Worm (Caenorhabditis elegans) whole organism, late embryonic: ENCODE measurements around the gene txbp-3.

Experiments
- C08G9.2 ChIP-seq: sonication (generic microtip); optimal IDR thresholded peaks from 2 replicates; lab custom pipeline; 2016; ENCODE audit warnings: mild to moderate bottlenecking, missing genetic modification characterization, moderate library complexity, missing compliant biosample characterization
- C38D4.7 ChIP-seq: fragments of 200-800 bp; sonication (Bioruptor generic); optimal IDR thresholded peaks from 2 replicates; lab custom pipeline; 2018; ENCODE audit warnings: mild to moderate bottlenecking, missing genetic modification characterization, moderate library complexity, missing compliant biosample characterization
- T23F11.4 ChIP-seq: fragments of 200-800 bp; sonication (Bioruptor generic); optimal IDR thresholded peaks from 2 replicates; lab custom pipeline; 2018; ENCODE audit warnings: mild to moderate bottlenecking, missing genetic modification characterization, missing compliant biosample characterization
- ahr-1 ChIP-seq: sonication (generic microtip); optimal IDR thresholded peaks from 2 replicates; lab custom pipeline; 2016; ENCODE audit warnings: missing genetic modification characterization, missing compliant biosample characterization
- ama-1 ChIP-seq: fragments of 150-350 bp; optimal IDR thresholded peaks from 2 replicates; lab custom pipeline; 2014
- ceh-18 ChIP-seq: sonication (generic microtip); optimal IDR thresholded peaks from 2 replicates; lab custom pipeline; 2016; ENCODE audit warnings: missing genetic modification characterization, missing compliant biosample characterization
- ceh-2 ChIP-seq: sonication (generic microtip); optimal IDR thresholded peaks from 2 replicates; lab custom pipeline; 2016; ENCODE audit warnings: missing genotype, missing genetic modification characterization, missing compliant biosample characterization
- ceh-22 ChIP-seq: sonication (generic microtip); optimal IDR thresholded peaks from 2 replicates; lab custom pipeline; 2017; ENCODE audit warnings: missing biosample characterization, missing genetic modification characterization
- ceh-24 ChIP-seq: sonication (generic microtip); optimal IDR thresholded peaks from 2 replicates; lab custom pipeline; 2016; ENCODE audit warnings: mild to moderate bottlenecking, missing genetic modification characterization, missing compliant biosample characterization
- ceh-9 ChIP-seq: sonication (generic microtip); optimal IDR thresholded peaks from 2 replicates; lab custom pipeline; 2016; ENCODE audit warnings: mild to moderate bottlenecking, missing genetic modification characterization, inconsistent platforms, missing compliant biosample characterization
- che-1 ChIP-seq: sonication (generic microtip); optimal IDR thresholded peaks from 2 replicates; lab custom pipeline; 2016; ENCODE audit warnings: mild to moderate bottlenecking, missing genetic modification characterization, missing compliant biosample characterization
- dmd-4 ChIP-seq: sonication (generic microtip); optimal IDR thresholded peaks from 2 replicates; lab custom pipeline; 2016; ENCODE audit warnings: borderline replicate concordance, missing genetic modification characterization, missing compliant biosample characterization
- dve-1 ChIP-seq: sonication (generic microtip); optimal IDR thresholded peaks from 2 replicates; lab custom pipeline; 2017; ENCODE audit warnings: antibody characterized with exemption, mild to moderate bottlenecking, missing genetic modification characterization, missing compliant biosample characterization
- elt-2 ChIP-seq: sonication (generic microtip); optimal IDR thresholded peaks from 2 replicates; lab custom pipeline; 2016; ENCODE audit warnings: missing genetic modification reagents, missing genetic modification characterization, missing compliant biosample characterization
- elt-4 ChIP-seq: sonication (generic microtip); optimal IDR thresholded peaks from 2 replicates; lab custom pipeline; 2016; ENCODE audit warnings: missing genetic modification characterization, missing compliant biosample characterization
- eyg-1 ChIP-seq: sonication (generic microtip); optimal IDR thresholded peaks from 2 replicates; lab custom pipeline; 2016; ENCODE audit warnings: missing genotype, missing genetic modification characterization, missing compliant biosample characterization
- fax-1 ChIP-seq: sonication (generic microtip); optimal IDR thresholded peaks from 2 replicates; lab custom pipeline; 2016; ENCODE audit warnings: missing genotype, missing genetic modification characterization, missing compliant biosample characterization
- fkh-10 ChIP-seq: fragments of 150-350 bp; optimal IDR thresholded peaks from 2 replicates; lab custom pipeline; 2014; ENCODE audit warnings: missing biosample characterization, missing genetic modification reagents, missing genetic modification characterization
- gmeb-2 ChIP-seq: sonication (generic microtip); optimal IDR thresholded peaks from 2 replicates; lab custom pipeline; 2016; ENCODE audit warnings: missing genetic modification characterization, inconsistent platforms, missing compliant biosample characterization
- hlh-13 ChIP-seq: fragments of 200-800 bp; sonication (Bioruptor generic); optimal IDR thresholded peaks from 2 replicates; lab custom pipeline; 2018; ENCODE audit warnings: mild to moderate bottlenecking, missing genetic modification characterization, missing compliant biosample characterization
- hlh-15 ChIP-seq: sonication (generic microtip); optimal IDR thresholded peaks from 2 replicates; lab custom pipeline; 2016; ENCODE audit warnings: missing genetic modification characterization, missing compliant biosample characterization
- hlh-8 ChIP-seq: sonication (generic microtip); optimal IDR thresholded peaks from 2 replicates; lab custom pipeline; 2016; ENCODE audit warnings: missing genotype, missing genetic modification characterization, missing compliant biosample characterization
- lin-11 ChIP-seq: fragments of 200-800 bp; sonication (Bioruptor generic); optimal IDR thresholded peaks from 2 replicates; lab custom pipeline; 2018; ENCODE audit warnings: mild to moderate bottlenecking, missing genetic modification characterization, missing compliant biosample characterization
- madf-2 ChIP-seq: sonication (generic microtip); optimal IDR thresholded peaks from 2 replicates; lab custom pipeline; 2017; ENCODE audit warnings: missing genetic modification characterization, missing compliant biosample characterization
- nhr-232 ChIP-seq: sonication (generic microtip); optimal IDR thresholded peaks from 2 replicates; lab custom pipeline; 2016; ENCODE audit warnings: missing genetic modification characterization, missing compliant biosample characterization
- npax-4 ChIP-seq: sonication (generic microtip); optimal IDR thresholded peaks from 2 replicates; lab custom pipeline; 2016; ENCODE audit warnings: missing genetic modification characterization, missing compliant biosample characterization
- odd-2 ChIP-seq: sonication (generic microtip); optimal IDR thresholded peaks from 2 replicates; lab custom pipeline; 2017; ENCODE audit warnings: antibody characterized with exemption, mild to moderate bottlenecking, missing genetic modification characterization, missing compliant biosample characterization
- pax-1 ChIP-seq: fragments of 150-350 bp; optimal IDR thresholded peaks from 2 replicates; lab custom pipeline; 2014; ENCODE audit warnings: missing biosample characterization, missing genetic modification characterization
- pha-2 ChIP-seq: sonication (generic microtip); optimal IDR thresholded peaks from 2 replicates; lab custom pipeline; 2017; ENCODE audit warnings: mild to moderate bottlenecking, missing genetic modification characterization, missing compliant biosample characterization
- pqm-1 ChIP-seq: sonication (generic microtip); optimal IDR thresholded peaks from 2 replicates; lab custom pipeline; 2016; ENCODE audit warnings: missing genetic modification characterization, missing compliant biosample characterization
- pros-1 ChIP-seq: fragments of 150-350 bp; optimal IDR thresholded peaks from 2 replicates; lab custom pipeline; 2014; ENCODE audit warnings: missing biosample characterization, missing genetic modification reagents, missing genetic modification characterization
- sdc-2 ChIP-seq: sonication (generic microtip); optimal IDR thresholded peaks from 2 replicates; lab custom pipeline; 2016; ENCODE audit warnings: missing genotype, missing genetic modification characterization, missing compliant biosample characterization
- sox-4 ChIP-seq: sonication (generic microtip); optimal IDR thresholded peaks from 2 replicates; lab custom pipeline; 2017; ENCODE audit warnings: mild to moderate bottlenecking, missing genetic modification characterization, inconsistent platforms, missing compliant biosample characterization
- syd-9 ChIP-seq: sonication (generic microtip); optimal IDR thresholded peaks from 2 replicates; lab custom pipeline; 2016; ENCODE audit warnings: mild to moderate bottlenecking, missing genetic modification characterization, moderate library complexity, missing compliant biosample characterization
- tbx-7 ChIP-seq: sonication (generic microtip); optimal IDR thresholded peaks from 2 replicates; lab custom pipeline; 2016; ENCODE audit warnings: missing genotype, missing genetic modification characterization, missing compliant biosample characterization
- ttx-3 ChIP-seq: sonication (generic microtip); optimal IDR thresholded peaks from 2 replicates; lab custom pipeline; 2016; ENCODE audit warnings: missing genetic modification reagents, missing genetic modification characterization, missing compliant biosample characterization
- unc-42 ChIP-seq: sonication (generic microtip); optimal IDR thresholded peaks from 2 replicates; lab custom pipeline; 2016; ENCODE audit warnings: missing genotype, missing genetic modification characterization, missing compliant biosample characterization

txbp-3 gene

DNA sequence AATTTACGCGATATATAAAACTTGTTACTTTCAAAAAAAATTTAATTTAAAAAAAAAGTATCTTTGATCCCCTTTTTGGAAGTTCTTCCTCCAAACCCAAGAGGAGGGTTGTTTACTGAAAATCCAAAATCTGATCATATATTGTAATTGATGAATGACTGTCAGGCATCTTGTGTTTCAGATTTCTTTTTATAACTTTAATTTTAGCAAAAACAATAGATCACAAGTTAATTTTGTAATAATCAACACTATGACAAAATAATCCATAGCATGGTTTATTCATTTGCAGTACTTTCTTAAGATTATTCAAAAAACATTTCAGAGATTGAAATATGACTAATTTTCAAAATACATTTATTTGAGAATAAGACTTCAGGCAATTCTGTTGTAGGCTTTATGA is 45.1 kb upstream of the txbp-3 start:
- no peak for TF ChIP-seq elt-2 (tag; lab: Kevin White, UChicago)

ce11 chrIII:5089489-5089888 is 42.2 kb upstream of the txbp-3 start:
- TF ChIP-seq nhr-232 (tag; lab: Kevin White, UChicago) = no peak
- TF ChIP-seq gmeb-2 (tag; lab: Kevin White, UChicago) = no peak
- TF ChIP-seq lin-11 (tag; lab: Kevin White, UChicago) = no peak
- TF ChIP-seq sdc-2 (tag; lab: Kevin White, UChicago) = no peak
- no peak for TF ChIP-seq fkh-10 (GFP tag; lab: Kevin White, UChicago)
- no peak for TF ChIP-seq ama-1 (lab: Kevin White, UChicago)
- TF ChIP-seq dmd-4 (tag; lab: Kevin White, UChicago) = no peak
- no peak for TF ChIP-seq tbx-7 (tag; lab: Kevin White, UChicago)
- no peak for TF ChIP-seq pha-2 (tag; lab: Kevin White, UChicago)
- TF ChIP-seq unc-42 = no peak
- no peak for TF ChIP-seq ceh-18 (tag; lab: Kevin White, UChicago)
- no peak for TF ChIP-seq C08G9.2 (tag; lab: Kevin White, UChicago)
- TF ChIP-seq ceh-2 (tag; lab: Kevin White, UChicago) = no peak
- TF ChIP-seq che-1 (tag; lab: Kevin White, UChicago) = no peak
- TF ChIP-seq elt-4 (tag; lab: Kevin White, UChicago) = no peak
- no peak for TF ChIP-seq syd-9 (tag; lab: Kevin White, UChicago)
- no peak for TF ChIP-seq dve-1 (tag; lab: Kevin White, UChicago)
- no peak for TF ChIP-seq pax-1 (tag; lab: Kevin White, UChicago)
- TF ChIP-seq ceh-24 = no peak

- no peak for TF ChIP-seq fax-1 (tag; lab: Kevin White, UChicago)
- no peak for TF ChIP-seq hlh-13 (GFP tag; lab: Kevin White, UChicago)
- no peak for TF ChIP-seq pros-1 (tag; lab: Kevin White, UChicago)
- no peak for TF ChIP-seq npax-4
- TF ChIP-seq hlh-8 (tag; lab: Kevin White, UChicago) = no peak
- no peak for TF ChIP-seq pax-1 (tag; lab: Kevin White, UChicago)
- TF ChIP-seq eyg-1 = no peak
- TF ChIP-seq syd-9 (tag; lab: Kevin White, UChicago) = no peak
Observed at ce11 chrIII:5085529-5085928, 38.3 kb upstream of the txbp-3 start, which contains the start of gene cah-1. cah-1 (minus strand) TSS chrIII:5085629.

DNA sequence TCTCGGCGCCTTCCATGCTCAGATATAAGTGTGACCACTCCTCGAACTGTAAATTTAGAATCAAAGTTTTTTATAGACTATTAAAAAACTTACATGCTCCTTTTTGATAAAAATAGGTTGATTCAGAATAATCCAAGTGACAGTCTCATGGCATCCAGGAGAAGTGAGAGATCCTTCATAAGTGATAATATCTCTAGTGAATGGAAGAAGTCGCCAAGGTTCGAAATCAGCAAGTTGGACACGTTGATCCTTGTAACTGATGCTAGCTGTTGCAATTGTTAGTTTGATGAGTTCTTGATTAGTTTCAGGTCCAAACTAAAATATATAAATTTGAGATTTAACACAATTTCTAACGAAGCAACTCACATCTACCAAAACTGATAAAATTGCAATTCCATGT is 36.0 kb upstream of the txbp-3 start:
- TF ChIP-seq hlh-15 (tag; lab: Kevin White, UChicago) (no peak), ttx-3 (tag; lab: Kevin White, UChicago) (no peak), nhr-232 (tag; lab: Kevin White, UChicago) (no peak), madf-2 (tag; lab: Kevin White, UChicago) (no peak), ceh-22 (no peak), pax-1 (tag; lab: Kevin White, UChicago) (no peak), syd-9 (tag; lab: Kevin White, UChicago) (no peak), T23F11.4 (GFP tag; lab: Kevin White, UChicago) (no peak), odd-2 (tag; lab: Kevin White, UChicago) (no peak), lin-11 (tag; lab: Kevin White, UChicago) (no peak), elt-2 (tag; lab: Kevin White, UChicago) (no peak), pqm-1 (no peak), elt-4 (tag; lab: Kevin White, UChicago) (no peak), C38D4.7 (GFP tag; lab: Kevin White, UChicago) (no peak)
- TF ChIP-seq, all 69 proteins: peak for 0

DNA sequence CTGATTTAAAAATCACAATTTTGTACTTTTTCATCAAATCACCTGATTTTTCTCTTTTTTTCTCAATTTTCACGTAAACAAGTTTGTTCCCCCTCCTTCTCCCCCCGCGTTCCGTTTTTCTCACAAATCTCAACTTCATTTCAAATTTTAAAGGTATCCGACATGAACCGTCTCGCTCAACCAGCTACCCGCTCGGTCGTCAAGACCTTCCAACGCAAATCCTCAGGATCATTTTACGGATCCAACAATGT is 34.2 kb upstream of the txbp-3 start, which contains the start of gene cox-6A:
Gene cox-6A (plus strand): TSS at position 152 of the 251 bp plus-strand sequence.
- TF ChIP-seq dve-1 (tag; lab: Kevin White, UChicago) (no peak), ceh-24 (no peak), ceh-9 (tag; lab: Kevin White, UChicago) (no peak), npax-4 (no peak), ahr-1 (tag; lab: Kevin White, UChicago) (no peak), sox-4 (tag; lab: Kevin White, UChicago) (no peak)
- TF ChIP-seq, all 69 proteins: peak for 0
